Fruit fly (Drosophila melanogaster): ENCODE measurements around the gene chinmo.

- TF ChIP-seq Jra (GFP tag; optimal IDR thresholded peaks at IDR 0.05) (no peak), pan (optimal IDR thresholded peaks at IDR 0.05) (no peak), Dif (GFP tag; optimal IDR thresholded peaks at IDR 0.05; ENCODE audit: partially characterized antibody) (no peak), dsf (GFP tag; optimal IDR thresholded peaks at IDR 0.05; ENCODE audit: borderline replicate concordance) (no peak), jim (GFP tag; optimal IDR thresholded peaks at IDR 0.05) (no peak), Hnf4 (GFP tag; optimal IDR thresholded peaks at IDR 0.05) (no peak), lola (GFP tag; optimal IDR thresholded peaks at IDR 0.05) (no peak), Myc (optimal IDR thresholded peaks at IDR 0.05) (no peak), N (GFP tag; optimal IDR thresholded peaks at IDR 0.05) (no peak), sv (GFP tag; optimal IDR thresholded peaks at IDR 0.05) (no peak), CG9705 (GFP tag; optimal IDR thresholded peaks at IDR 0.05) (no peak)
Measured at dm6 chr2L:1637265-1637664, 13.8 kb upstream of the chinmo start.
